Worm (Caenorhabditis elegans) whole organism, L2 larva: ENCODE results near the gene eff-1.

Experiments
- C34F6.9 ChIP-seq: fragments of 150-350 bp; optimal IDR thresholded peaks from 2 replicates; lab custom pipeline; 2014; ENCODE audit warnings: missing biosample characterization, missing genetic modification characterization
- R02D3.7 ChIP-seq: fragments of 150-350 bp; optimal IDR thresholded peaks from 2 replicates; lab custom pipeline; 2014; ENCODE audit warnings: missing biosample characterization, missing genetic modification characterization
- Y55F3AM.14 ChIP-seq: fragments of 200-800 bp; sonication (Bioruptor generic); optimal IDR thresholded peaks from 2 replicates; lab custom pipeline; 2018; ENCODE audit warnings: mild to moderate bottlenecking, missing genetic modification characterization, missing compliant biosample characterization
- ZK546.5 ChIP-seq: sonication (generic microtip); optimal IDR thresholded peaks from 2 replicates; lab custom pipeline; 2017; ENCODE audit warnings: missing biosample characterization, missing genetic modification characterization
- aly-2 ChIP-seq: fragments of 150-350 bp; optimal IDR thresholded peaks from 2 replicates; lab custom pipeline; 2014; ENCODE audit warnings: missing biosample characterization, missing genetic modification characterization
- ama-1 ChIP-seq: fragments of 150-350 bp; optimal IDR thresholded peaks from 2 replicates; lab custom pipeline; 2018; ENCODE audit warnings: inconsistent platforms
- ceh-16 ChIP-seq: fragments of 150-350 bp; optimal IDR thresholded peaks from 2 replicates; lab custom pipeline; 2014; ENCODE audit warnings: missing biosample characterization, missing genetic modification characterization
- ceh-82 ChIP-seq: fragments of 150-350 bp; optimal IDR thresholded peaks from 2 replicates; lab custom pipeline; 2014; ENCODE audit warnings: missing biosample characterization, missing genetic modification characterization
- crh-2 ChIP-seq: sonication (generic microtip); optimal IDR thresholded peaks from 2 replicates; lab custom pipeline; 2017; ENCODE audit warnings: missing biosample characterization, missing genetic modification characterization
- egl-27 ChIP-seq: sonication (generic microtip); optimal IDR thresholded peaks from 3 replicates; lab custom pipeline; 2017; ENCODE audit warnings: missing biosample characterization, missing genetic modification reagents, missing genetic modification characterization
- fos-1 ChIP-seq: fragments of 150-350 bp; optimal IDR thresholded peaks from 2 replicates; lab custom pipeline; 2014; ENCODE audit warnings: missing biosample characterization, missing genetic modification characterization
- gmeb-1 ChIP-seq: fragments of 150-350 bp; optimal IDR thresholded peaks from 2 replicates; lab custom pipeline; 2014; ENCODE audit warnings: missing biosample characterization, missing genetic modification characterization
- lin-13 ChIP-seq: fragments of 150-350 bp; optimal IDR thresholded peaks from 2 replicates; lab custom pipeline; 2014; ENCODE audit warnings: missing biosample characterization, missing genetic modification reagents, missing genetic modification characterization
- lin-39 ChIP-seq: fragments of 150-350 bp; optimal IDR thresholded peaks from 2 replicates; lab custom pipeline; 2014; ENCODE audit warnings: missing biosample characterization, missing genetic modification reagents, missing genetic modification characterization
- lsy-2 ChIP-seq, 2 experiments: fragments of 150-350 bp in 1 of 2; sonication (generic microtip) in 1 of 2; optimal IDR thresholded peaks; 2 replicates each; lab custom pipeline; 2014 to 2017; ENCODE audit warnings: missing biosample characterization in 2 of 2, missing genetic modification characterization in 2 of 2
- mab-5 ChIP-seq: fragments of 150-350 bp; optimal IDR thresholded peaks from 2 replicates; lab custom pipeline; 2014; ENCODE audit warnings: missing biosample characterization, missing genetic modification characterization
- mbf-1 ChIP-seq: sonication (generic microtip); optimal IDR thresholded peaks from 2 replicates; lab custom pipeline; 2017; ENCODE audit warnings: missing biosample characterization, missing genetic modification characterization
- nhr-10 ChIP-seq: sonication (generic microtip); optimal IDR thresholded peaks from 2 replicates; lab custom pipeline; 2017; ENCODE audit warnings: missing biosample characterization, missing genetic modification characterization
- nhr-129 ChIP-seq: fragments of 150-350 bp; optimal IDR thresholded peaks from 2 replicates; lab custom pipeline; 2014; ENCODE audit warnings: missing biosample characterization, missing genetic modification characterization
- nhr-23 ChIP-seq: fragments of 150-350 bp; optimal IDR thresholded peaks from 2 replicates; lab custom pipeline; 2014; ENCODE audit warnings: missing biosample characterization, missing genetic modification reagents, missing genetic modification characterization
- nhr-25 ChIP-seq: fragments of 150-350 bp; sonication (generic microtip); optimal IDR thresholded peaks from 3 replicates; lab custom pipeline; 2014; ENCODE audit warnings: missing biosample characterization, missing genetic modification characterization
- nhr-6 ChIP-seq: fragments of 150-350 bp; optimal IDR thresholded peaks from 2 replicates; lab custom pipeline; 2014; ENCODE audit warnings: missing biosample characterization, missing genetic modification characterization
- nhr-77 ChIP-seq: fragments of 150-350 bp; optimal IDR thresholded peaks from 2 replicates; lab custom pipeline; 2014; ENCODE audit warnings: missing biosample characterization, missing genetic modification characterization
- peb-1 ChIP-seq: fragments of 150-350 bp; optimal IDR thresholded peaks from 2 replicates; lab custom pipeline; 2014; ENCODE audit warnings: missing biosample characterization, missing genetic modification characterization
- sem-4 ChIP-seq: fragments of 150-350 bp; optimal IDR thresholded peaks from 2 replicates; lab custom pipeline; 2014; ENCODE audit warnings: missing biosample characterization, missing genetic modification reagents, missing genetic modification characterization
- skn-1 ChIP-seq: sonication (generic microtip); optimal IDR thresholded peaks from 2 replicates; lab custom pipeline; 2017; ENCODE audit warnings: missing biosample characterization, missing genetic modification characterization
- sma-3 ChIP-seq: sonication (generic microtip); optimal IDR thresholded peaks from 2 replicates; lab custom pipeline; 2016; ENCODE audit warnings: missing genetic modification reagents, missing genetic modification characterization, missing compliant biosample characterization
- sma-9 ChIP-seq, 2 experiments: fragments of 150-350 bp in 1 of 2; sonication (generic microtip) in 1 of 2; optimal IDR thresholded peaks; 2 replicates each; lab custom pipeline; 2014 to 2016; ENCODE audit warnings: missing genetic modification characterization in 2 of 2, mild to moderate bottlenecking in 1 of 2, missing biosample characterization in 1 of 2, missing compliant biosample characterization in 1 of 2, missing genetic modification reagents in 1 of 2, moderate library complexity in 1 of 2
- snpc-4 ChIP-seq: fragments of 150-350 bp; optimal IDR thresholded peaks from 2 replicates; lab custom pipeline; 2014; ENCODE audit warnings: missing biosample characterization, missing genetic modification characterization
- unc-55 ChIP-seq: fragments of 150-350 bp; sonication (generic microtip); optimal IDR thresholded peaks from 3 replicates; lab custom pipeline; 2014; ENCODE audit warnings: missing biosample characterization, missing genetic modification reagents, missing genetic modification characterization
- ztf-1 ChIP-seq: fragments of 200-800 bp; sonication (Bioruptor generic); conservative IDR thresholded peaks from 2 replicates; pipeline ENCODE4 v1.3.6; 2022; ENCODE audit warnings: missing genetic modification characterization, missing compliant biosample characterization
- ztf-11 ChIP-seq: sonication (generic microtip); optimal IDR thresholded peaks from 2 replicates; lab custom pipeline; 2017; ENCODE audit warnings: missing biosample characterization, missing genetic modification characterization
- ztf-4 ChIP-seq: fragments of 150-350 bp; optimal IDR thresholded peaks from 2 replicates; lab custom pipeline; 2014; ENCODE audit warnings: missing biosample characterization, missing genetic modification characterization

The eff-1 gene

DNA sequence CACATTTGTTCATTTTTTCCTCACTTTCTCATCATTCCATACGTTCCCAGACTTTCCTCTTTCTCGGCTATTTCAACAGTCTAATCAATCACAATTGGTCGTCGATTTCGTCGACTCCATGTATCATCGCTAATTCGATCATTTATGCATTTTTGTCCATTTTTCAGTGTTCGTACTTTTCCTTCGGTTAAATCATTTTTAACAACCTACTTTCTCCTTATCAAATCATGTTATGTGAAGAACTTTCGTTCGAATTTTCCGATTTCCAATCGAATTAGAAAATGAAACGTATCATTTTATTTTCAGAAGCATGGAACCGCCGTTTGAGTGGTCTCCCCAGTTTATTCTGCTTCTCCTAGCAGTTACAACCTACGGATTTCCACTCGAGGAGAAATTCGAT lies at the start of gene eff-1:
TSS of gene eff-1 (plus strand) at position 301 of the 400 bp plus-strand sequence.
- no peak for TF ChIP-seq gmeb-1
- TF ChIP-seq ceh-82 (tag; lab: Kevin White, UChicago) = no peak
- no peak for TF ChIP-seq skn-1 (tag; lab: Kevin White, UChicago)
- TF ChIP-seq ztf-1 = no peak
- no peak for TF ChIP-seq ZK546.5 (tag; lab: Kevin White, UChicago)
- TF ChIP-seq ztf-4 (tag; lab: Kevin White, UChicago) = no peak
- no peak for TF ChIP-seq mbf-1 (tag; lab: Kevin White, UChicago)
- no peak for TF ChIP-seq egl-27 (tag; lab: Kevin White, UChicago)
- no peak for TF ChIP-seq mab-5 (tag; lab: Kevin White, UChicago)
- no peak for TF ChIP-seq sem-4 (tag; lab: Kevin White, UChicago)

DNA sequence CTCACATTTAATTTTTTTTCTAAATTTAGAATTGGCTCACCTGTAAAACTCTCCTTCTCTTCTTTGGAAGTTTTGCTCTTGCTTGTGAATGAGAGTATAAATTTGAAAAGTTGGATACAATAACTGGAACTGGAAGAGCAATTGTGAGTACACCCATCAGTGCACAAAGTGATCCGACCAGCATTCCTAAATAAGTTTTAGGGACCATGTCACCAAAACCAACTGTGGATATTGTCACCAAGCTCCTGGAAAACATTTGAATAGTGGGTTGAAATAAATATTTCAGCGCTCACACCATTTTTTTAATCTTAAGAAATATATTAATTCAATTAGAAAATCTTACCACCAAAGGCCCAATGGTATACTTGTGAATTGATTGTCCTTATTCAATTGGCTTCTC lies 38.2 kb upstream of the eff-1 start:
- TF ChIP-seq fos-1 (tag; lab: Kevin White, UChicago) (no peak), ztf-4 (tag; lab: Kevin White, UChicago) (no peak), gmeb-1 (no peak), ama-1 (lab: Kevin White, UChicago) (no peak), lsy-2 (tag; optimal IDR thresholded peaks at IDR 0.05; lab: Kevin White, UChicago) (no peak), Y55F3AM.14 (GFP tag; lab: Kevin White, UChicago) (no peak), nhr-6 (tag; lab: Kevin White, UChicago) (no peak), R02D3.7 (tag; lab: Kevin White, UChicago) (no peak), sem-4 (tag; lab: Kevin White, UChicago) (no peak), mbf-1 (tag; lab: Kevin White, UChicago) (no peak), sma-9 (GFP tag; optimal IDR thresholded peaks at IDR 0.05; lab: Kevin White, UChicago) (no peak), sma-9 (tag; optimal IDR thresholded peaks at IDR 0.05; lab: Kevin White, UChicago) (no peak), lin-13 (no peak), snpc-4 (tag; lab: Kevin White, UChicago) (no peak), C34F6.9 (no peak)

DNA sequence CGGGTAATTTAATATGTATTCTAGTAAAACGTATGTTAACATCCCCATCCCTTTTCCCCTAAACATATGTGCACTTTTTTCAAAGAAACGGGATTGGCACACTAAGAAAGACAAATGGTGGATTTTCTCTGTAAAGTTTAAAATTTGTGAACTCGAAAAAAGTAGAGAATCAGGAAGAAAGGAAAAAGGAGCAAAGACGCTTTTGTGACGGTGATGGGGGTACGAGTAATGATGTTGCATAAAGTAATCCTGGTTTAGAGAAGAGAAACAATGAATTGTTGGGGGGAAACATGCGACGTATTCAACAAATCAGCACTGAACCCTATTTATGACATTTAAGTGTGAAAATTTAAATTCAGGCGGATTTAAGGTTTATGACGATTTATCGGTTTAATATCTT lies 35.0 kb upstream of the eff-1 start:
- TF ChIP-seq unc-55 (GFP tag; lab: Kevin White, UChicago) (peak; percentile 55), mab-5 (tag; lab: Kevin White, UChicago) (peak; percentile 29), C34F6.9 (no peak)

DNA sequence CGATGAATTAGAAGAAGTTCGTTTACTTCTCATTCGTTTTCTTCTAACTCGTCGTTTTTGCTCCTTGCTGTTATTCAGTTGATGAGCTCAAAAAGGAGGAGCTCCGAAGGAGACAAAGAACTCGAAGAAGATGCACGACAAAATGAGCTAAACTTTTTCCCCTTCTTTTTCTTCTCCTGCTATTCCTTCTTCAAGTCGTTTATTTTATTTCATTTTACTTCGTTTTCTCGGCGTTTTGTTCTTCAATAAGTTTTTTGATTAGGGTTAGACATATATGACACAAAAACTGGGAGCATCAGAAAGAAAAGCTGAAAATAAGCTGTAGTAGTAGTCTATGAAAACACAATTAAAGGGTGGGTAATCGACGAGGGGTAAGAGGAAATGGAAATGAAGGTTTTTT lies 34.5 kb upstream of the eff-1 start:
- TF ChIP-seq egl-27 (tag; lab: Kevin White, UChicago) (no peak), aly-2 (tag; lab: Kevin White, UChicago) (no peak), sma-9 (GFP tag; optimal IDR thresholded peaks at IDR 0.05; lab: Kevin White, UChicago) (no peak), sma-9 (tag; optimal IDR thresholded peaks at IDR 0.05; lab: Kevin White, UChicago) (no peak), peb-1 (tag; lab: Kevin White, UChicago) (no peak), fos-1 (tag; lab: Kevin White, UChicago) (no peak), mab-5 (tag; lab: Kevin White, UChicago) (no peak), crh-2 (no peak), ztf-4 (tag; lab: Kevin White, UChicago) (no peak), ceh-16 (tag; lab: Kevin White, UChicago) (no peak), ztf-11 (tag; lab: Kevin White, UChicago) (no peak), nhr-129 (tag; lab: Kevin White, UChicago) (no peak)

DNA sequence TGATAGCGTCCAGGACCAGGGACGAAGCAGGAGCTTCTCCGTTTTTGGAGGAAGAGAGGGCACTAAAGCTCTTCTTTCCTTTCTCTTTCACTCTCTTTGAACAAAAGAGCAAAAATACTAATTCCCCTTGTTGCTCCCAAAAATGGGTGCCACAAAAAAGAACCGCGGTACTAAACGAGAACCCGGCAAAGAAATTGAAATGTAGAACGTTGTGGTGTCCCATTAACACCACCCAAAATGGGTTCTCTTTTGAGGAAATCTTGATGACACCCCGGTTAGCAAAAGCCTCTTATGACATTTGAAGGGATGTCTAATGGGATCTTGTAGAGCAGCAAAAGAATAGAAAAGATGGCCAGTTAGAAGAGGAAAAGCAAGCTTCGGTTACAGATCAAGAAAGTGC lies 31.7 kb upstream of the eff-1 start:
- TF ChIP-seq nhr-77 (tag; lab: Kevin White, UChicago) (no peak), crh-2 (no peak), nhr-25 (tag; lab: Kevin White, UChicago) (no peak), ztf-1 (no peak), egl-27 (tag; lab: Kevin White, UChicago) (no peak), sma-3 (GFP tag; lab: Kevin White, UChicago) (no peak), lin-13 (no peak), lin-39 (tag; lab: Kevin White, UChicago) (no peak), nhr-23 (tag; lab: Kevin White, UChicago) (no peak), skn-1 (tag; lab: Kevin White, UChicago) (no peak), nhr-10 (no peak), R02D3.7 (tag; lab: Kevin White, UChicago) (no peak)
